Worm (Caenorhabditis elegans) whole organism, late embryonic: ENCODE data around the gene Y61B8B.3.

Source experiments
- ahr-1 ChIP-seq: sonication (generic microtip); optimal IDR thresholded peaks from 2 replicates; lab custom pipeline; 2016; ENCODE audit warnings: missing genetic modification characterization, missing compliant biosample characterization
- ceh-22 ChIP-seq: sonication (generic microtip); optimal IDR thresholded peaks from 2 replicates; lab custom pipeline; 2017; ENCODE audit warnings: missing biosample characterization, missing genetic modification characterization
- ceh-9 ChIP-seq: sonication (generic microtip); optimal IDR thresholded peaks from 2 replicates; lab custom pipeline; 2016; ENCODE audit warnings: mild to moderate bottlenecking, missing genetic modification characterization, inconsistent platforms, missing compliant biosample characterization
- elt-2 ChIP-seq: sonication (generic microtip); optimal IDR thresholded peaks from 2 replicates; lab custom pipeline; 2016; ENCODE audit warnings: missing genetic modification reagents, missing genetic modification characterization, missing compliant biosample characterization
- fkh-10 ChIP-seq: fragments of 150-350 bp; optimal IDR thresholded peaks from 2 replicates; lab custom pipeline; 2014; ENCODE audit warnings: missing biosample characterization, missing genetic modification reagents, missing genetic modification characterization
- lin-11 ChIP-seq: fragments of 200-800 bp; sonication (Bioruptor generic); optimal IDR thresholded peaks from 2 replicates; lab custom pipeline; 2018; ENCODE audit warnings: mild to moderate bottlenecking, missing genetic modification characterization, missing compliant biosample characterization
- sox-2 ChIP-seq: fragments of 200-800 bp; sonication (Bioruptor generic); IDR thresholded peaks from 2 replicates; pipeline ENCODE4 v1.3.6; 2022; ENCODE audit warnings: missing genetic modification reagents, missing genetic modification characterization, missing compliant biosample characterization
- zip-5 ChIP-seq: sonication (generic microtip); optimal IDR thresholded peaks from 2 replicates; lab custom pipeline; 2016; ENCODE audit warnings: missing genetic modification characterization, missing compliant biosample characterization

DNA sequence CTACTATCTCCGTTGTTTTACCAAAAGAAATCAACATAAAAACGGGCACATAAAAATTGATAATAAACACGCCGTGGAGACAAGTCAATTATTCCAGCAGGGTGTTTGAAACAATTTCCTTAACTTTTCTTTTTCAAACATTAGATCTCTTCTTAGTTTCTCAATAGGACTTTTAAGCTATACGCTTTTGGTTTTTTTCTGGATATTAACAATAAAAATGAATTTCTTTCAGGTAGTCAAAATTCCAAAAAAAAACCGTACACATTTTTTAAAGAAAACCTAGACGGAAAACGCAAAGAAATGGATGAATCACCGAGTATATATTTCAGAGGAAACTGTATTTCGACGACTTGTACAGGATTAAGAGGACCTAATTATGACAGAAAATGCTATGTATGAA is 19.1 kb upstream of the Y61B8B.3 start, which contains the start of gene fbxa-185:
- no peak for TF ChIP-seq ceh-22 (tag; lab: Kevin White, UChicago)
- TF ChIP-seq ahr-1 (tag; lab: Kevin White, UChicago), result no peak
- TF ChIP-seq ceh-9, result no peak
- TF ChIP-seq zip-5 (tag; lab: Kevin White, UChicago), result no peak
- TF ChIP-seq elt-2 (tag; lab: Kevin White, UChicago), result no peak
- no peak for TF ChIP-seq lin-11
- no peak for TF ChIP-seq fkh-10 (GFP tag; lab: Kevin White, UChicago)
- no peak for TF ChIP-seq sox-2 (GFP tag; lab: Robert Waterston, UW)
